Worm (Caenorhabditis elegans) whole organism, early embryonic: ENCODE results near the gene ubxn-5.

Experiments
- aly-1 ChIP-seq: sonication (generic microtip); optimal IDR thresholded peaks from 2 replicates; lab custom pipeline; 2016; ENCODE audit warnings: missing genetic modification characterization, missing compliant biosample characterization
- ama-1 ChIP-seq: fragments of 150-350 bp; optimal IDR thresholded peaks from 2 replicates; lab custom pipeline; 2014
- flt-1 ChIP-seq: fragments of 200-800 bp; sonication (Bioruptor generic); IDR thresholded peaks from 2 replicates; pipeline ENCODE4 v1.3.6; 2022; ENCODE audit warnings: missing genetic modification characterization, missing compliant biosample characterization
- pes-1 ChIP-seq: fragments of 200-800 bp; sonication (Bioruptor generic); IDR thresholded peaks from 2 replicates; pipeline ENCODE4 v1.3.6; 2022; ENCODE audit warnings: missing genetic modification reagents, missing genetic modification characterization, missing compliant biosample characterization
- scrt-1 ChIP-seq: fragments of 200-800 bp; sonication (Bioruptor generic); IDR thresholded peaks from 2 replicates; pipeline ENCODE4 v1.3.6; 2022; ENCODE audit warnings: missing genetic modification characterization, missing compliant biosample characterization

- no peak for TF ChIP-seq scrt-1 (GFP tag; lab: Robert Waterston, UW)
- no peak for TF ChIP-seq ama-1 (lab: Kevin White, UChicago)
- no peak for TF ChIP-seq aly-1 (tag; lab: Kevin White, UChicago)
- no peak for TF ChIP-seq flt-1 (GFP tag; lab: Robert Waterston, UW)
- no peak for TF ChIP-seq pes-1 (GFP tag; lab: Robert Waterston, UW)
These were observed 3.3 kb downstream of the ubxn-5 start, which contains the start of gene T01E8.8 for ce11 chrII:10230972-10231371.
